Worm (Caenorhabditis elegans) whole organism, early embryonic: ENCODE measurements around the gene srx-102.

Experiments used
- B0310.2 ChIP-seq: sonication (generic microtip); optimal IDR thresholded peaks from 2 replicates; lab custom pipeline; 2016; ENCODE audit warnings: mild to moderate bottlenecking, missing genetic modification characterization, missing compliant biosample characterization
- F13C5.2 ChIP-seq: sonication (generic microtip); optimal IDR thresholded peaks from 2 replicates; lab custom pipeline; 2017; ENCODE audit warnings: mild to moderate bottlenecking, missing genetic modification characterization, inconsistent platforms, missing compliant biosample characterization
- aly-1 ChIP-seq: sonication (generic microtip); optimal IDR thresholded peaks from 2 replicates; lab custom pipeline; 2016; ENCODE audit warnings: missing genetic modification characterization, missing compliant biosample characterization
- ama-1 ChIP-seq: fragments of 150-350 bp; optimal IDR thresholded peaks from 2 replicates; lab custom pipeline; 2014
- ceh-13 ChIP-seq: fragments of 200-800 bp; sonication (Bioruptor generic); optimal IDR thresholded peaks from 2 replicates; lab custom pipeline; 2018; ENCODE audit warnings: mild to moderate bottlenecking, missing genetic modification characterization, missing compliant biosample characterization
- ceh-36 ChIP-seq: sonication (generic microtip); optimal IDR thresholded peaks from 2 replicates; lab custom pipeline; 2016; ENCODE audit warnings: missing genetic modification characterization, inconsistent platforms, missing compliant biosample characterization
- ets-7 ChIP-seq: sonication (generic microtip); optimal IDR thresholded peaks from 2 replicates; lab custom pipeline; 2016; ENCODE audit warnings: missing genotype, missing genetic modification characterization, missing compliant biosample characterization
- flt-1 ChIP-seq: fragments of 200-800 bp; sonication (Bioruptor generic); IDR thresholded peaks from 2 replicates; pipeline ENCODE4 v1.3.6; 2022; ENCODE audit warnings: missing genetic modification characterization, missing compliant biosample characterization
- hmbx-1 ChIP-seq: sonication (generic microtip); optimal IDR thresholded peaks from 2 replicates; lab custom pipeline; 2016; ENCODE audit warnings: mild to moderate bottlenecking, missing genetic modification characterization, missing compliant biosample characterization
- hmg-4 ChIP-seq: fragments of 200-800 bp; sonication (Bioruptor generic); optimal IDR thresholded peaks from 2 replicates; lab custom pipeline; 2018; ENCODE audit warnings: mild to moderate bottlenecking, missing genetic modification characterization, missing compliant biosample characterization
- hnd-1 ChIP-seq: sonication (generic microtip); optimal IDR thresholded peaks from 2 replicates; lab custom pipeline; 2016; ENCODE audit warnings: missing genetic modification characterization, missing compliant biosample characterization
- pes-1 ChIP-seq: fragments of 200-800 bp; sonication (Bioruptor generic); IDR thresholded peaks from 2 replicates; pipeline ENCODE4 v1.3.6; 2022; ENCODE audit warnings: missing genetic modification reagents, missing genetic modification characterization, missing compliant biosample characterization
- scrt-1 ChIP-seq: fragments of 200-800 bp; sonication (Bioruptor generic); IDR thresholded peaks from 2 replicates; pipeline ENCODE4 v1.3.6; 2022; ENCODE audit warnings: missing genetic modification characterization, missing compliant biosample characterization
- sea-1 ChIP-seq: fragments of 200-800 bp; sonication (Bioruptor generic); conservative IDR thresholded peaks from 2 replicates; pipeline ENCODE4 v1.3.6; 2022; ENCODE audit warnings: missing genetic modification characterization, missing compliant biosample characterization
- tbx-11 ChIP-seq: fragments of 200-800 bp; sonication (Bioruptor generic); IDR thresholded peaks from 2 replicates; pipeline ENCODE4 v1.3.6; 2022; ENCODE audit warnings: missing genetic modification characterization, missing compliant biosample characterization
- tbx-37 ChIP-seq: fragments of 200-800 bp; sonication (Bioruptor generic); conservative IDR thresholded peaks from 2 replicates; pipeline ENCODE4 v1.3.6; 2022; ENCODE audit warnings: missing genetic modification reagents, missing genetic modification characterization, missing compliant biosample characterization
- tra-4 ChIP-seq: sonication (generic microtip); optimal IDR thresholded peaks from 2 replicates; lab custom pipeline; 2017; ENCODE audit warnings: missing genetic modification characterization, missing compliant biosample characterization

The srx-102 gene

DNA sequence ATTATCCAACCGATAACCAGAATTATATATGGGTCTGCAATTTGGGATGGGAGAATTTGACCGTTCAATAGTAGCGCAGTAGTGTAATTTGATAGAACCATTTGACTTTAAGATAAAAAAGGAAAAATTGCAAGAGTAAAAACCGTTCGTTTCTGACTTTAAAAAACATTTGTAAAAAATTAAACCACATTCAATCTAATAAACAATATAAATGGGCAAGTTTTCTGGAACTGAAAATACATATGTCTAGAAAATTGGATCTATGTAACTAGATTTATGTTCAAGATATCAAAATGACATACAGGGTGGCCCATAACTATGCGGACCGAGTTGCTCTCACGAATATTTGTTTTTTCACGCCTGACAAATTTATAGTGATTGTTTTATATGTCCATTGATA, at the start of gene srx-102:
TSS of gene srx-102 (minus strand) at position 101 of the 400 bp plus-strand sequence.
- no peak for TF ChIP-seq flt-1 (GFP tag; lab: Robert Waterston, UW)

DNA sequence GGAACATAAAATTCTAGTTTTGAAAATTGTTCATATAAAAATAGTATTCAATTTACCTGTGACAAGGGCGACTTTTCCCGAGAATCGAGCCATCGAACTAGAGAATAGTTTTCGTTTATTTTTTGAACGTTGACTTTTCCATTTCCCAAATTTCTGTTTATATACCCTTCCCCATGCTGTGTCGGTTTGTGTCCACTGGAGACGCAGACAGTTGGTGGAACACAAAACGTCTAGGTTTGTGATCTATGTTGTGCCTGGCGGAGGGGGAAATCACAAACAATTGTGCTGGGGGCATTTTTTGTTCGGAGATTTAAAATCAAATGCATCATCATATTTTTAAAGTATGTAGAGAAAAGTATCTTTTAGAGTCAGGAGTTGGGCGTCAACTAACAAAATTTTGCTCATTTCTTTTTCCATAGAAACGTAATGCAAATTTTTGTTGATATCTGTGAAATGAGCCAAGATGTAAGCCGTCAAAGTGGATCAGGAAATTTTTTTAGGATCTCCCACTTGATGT, 49.2 kb upstream of the srx-102 start, which contains the start of gene nta-1:
TSS of gene nta-1 (minus strand) at position 131 of the 517 bp plus-strand sequence.
- no peak for TF ChIP-seq tbx-37 (GFP tag; lab: Robert Waterston, UW)
- TF ChIP-seq B0310.2, result no peak
- no peak for TF ChIP-seq aly-1 (tag; lab: Kevin White, UChicago)
- no peak for TF ChIP-seq sea-1 (GFP tag; lab: Robert Waterston, UW)
- no peak for TF ChIP-seq ceh-36 (tag; lab: Kevin White, UChicago)
- no peak for TF ChIP-seq ama-1 (lab: Kevin White, UChicago)
- TF ChIP-seq ceh-13, result no peak

DNA sequence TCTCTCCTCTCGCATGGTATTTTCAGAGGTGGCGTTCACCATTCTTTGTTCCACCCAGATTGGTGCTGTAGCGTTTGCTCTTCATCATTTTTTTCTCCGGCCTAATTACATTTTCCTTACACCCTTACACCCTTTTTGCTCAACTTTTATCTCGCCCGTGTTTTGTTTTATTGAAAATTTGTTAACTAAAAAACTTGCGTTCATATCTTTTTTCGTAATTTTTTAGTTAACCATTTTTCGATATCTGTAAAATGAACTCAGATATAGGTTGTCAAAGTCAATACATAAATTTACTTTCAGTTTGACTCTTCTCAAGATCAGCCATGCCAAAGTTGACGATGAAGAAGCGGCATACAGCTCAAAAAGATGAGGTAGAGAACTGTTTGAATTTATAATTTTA, 47.0 kb upstream of the srx-102 start, which contains the start of gene F12E12.1:
TSS of gene F12E12.1 (plus strand) at position 301 of the 400 bp plus-strand sequence.
- TF ChIP-seq tra-4 (tag; lab: Kevin White, UChicago) (no peak), ets-7 (tag; lab: Kevin White, UChicago) (no peak), hmbx-1 (tag; lab: Kevin White, UChicago) (no peak), ceh-36 (tag; lab: Kevin White, UChicago) (no peak), sea-1 (GFP tag; lab: Robert Waterston, UW) (no peak), tbx-11 (GFP tag; lab: Robert Waterston, UW) (no peak), aly-1 (tag; lab: Kevin White, UChicago) (no peak), F13C5.2 (tag; lab: Kevin White, UChicago) (no peak), hmg-4 (no peak), pes-1 (GFP tag; lab: Robert Waterston, UW) (no peak), hnd-1 (tag; lab: Kevin White, UChicago) (no peak), B0310.2 (no peak), tbx-37 (GFP tag; lab: Robert Waterston, UW) (no peak), flt-1 (GFP tag; lab: Robert Waterston, UW) (no peak), ama-1 (lab: Kevin White, UChicago) (no peak), scrt-1 (GFP tag; lab: Robert Waterston, UW) (no peak), ceh-13 (no peak)

DNA sequence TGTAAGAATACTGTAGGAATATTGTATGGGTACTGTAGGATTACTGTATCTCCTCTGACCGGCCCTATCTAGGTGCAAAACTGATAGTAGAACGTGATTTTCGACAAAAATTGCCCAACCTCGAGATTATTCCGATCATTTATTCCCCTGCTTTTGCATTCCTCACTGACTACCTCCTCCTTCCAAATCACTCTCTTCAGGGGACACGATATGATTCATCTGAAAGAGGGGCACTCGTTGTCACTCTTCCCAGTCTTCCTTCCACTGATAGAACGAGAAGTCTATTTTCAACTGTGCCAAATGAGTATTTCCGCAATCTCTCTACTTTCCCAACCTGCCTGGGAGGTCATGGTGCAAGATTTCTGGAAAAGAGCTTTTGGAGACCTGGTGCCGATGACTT, 45.1 kb upstream of the srx-102 start, which contains the start of gene F12E12.2:
TSS of gene F12E12.2 (plus strand) at position 301 of the 400 bp plus-strand sequence.
- TF ChIP-seq tra-4 (tag; lab: Kevin White, UChicago), result no peak
- no peak for TF ChIP-seq pes-1 (GFP tag; lab: Robert Waterston, UW)
- TF ChIP-seq ama-1 (lab: Kevin White, UChicago), result no peak
- TF ChIP-seq hnd-1 (tag; lab: Kevin White, UChicago), result no peak
- TF ChIP-seq sea-1 (GFP tag; lab: Robert Waterston, UW), result no peak
- no peak for TF ChIP-seq hmg-4

- no peak for TF ChIP-seq B0310.2
Measured at ce11 chrII:3736893-3737375, 42.4 kb upstream of the srx-102 start, which contains the start of gene F12E12.6. TSS of gene F12E12.6 (minus strand) at chrII:3736943.

DNA sequence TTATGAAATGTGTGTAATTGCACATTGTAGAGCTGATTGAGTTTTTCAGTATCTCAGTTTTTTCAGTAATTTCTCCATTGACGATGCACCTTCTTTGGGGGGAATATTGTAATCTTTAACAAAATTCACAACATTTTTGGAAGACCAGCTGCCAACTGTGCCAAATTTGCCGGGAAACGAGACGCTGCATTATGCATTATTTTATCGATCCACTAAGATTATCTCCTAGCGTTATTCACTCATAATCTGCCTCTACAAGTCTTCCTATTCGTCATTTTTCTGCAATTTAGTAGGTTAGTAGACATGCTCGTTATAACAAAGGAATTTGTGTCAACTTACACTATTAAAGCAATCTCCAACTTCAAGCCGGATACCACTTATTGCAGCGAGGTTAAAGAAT, 37.2 kb upstream of the srx-102 start, which contains the start of the genes sdz-12 and bath-31:
TSS of gene sdz-12 (minus strand) at position 101 of the 400 bp plus-strand sequence.
TSS of gene bath-31 (plus strand) at position 251 of the 400 bp plus-strand sequence.
- TF ChIP-seq tbx-37 (GFP tag; lab: Robert Waterston, UW) (no peak), tbx-11 (GFP tag; lab: Robert Waterston, UW) (no peak), ama-1 (lab: Kevin White, UChicago) (no peak), aly-1 (tag; lab: Kevin White, UChicago) (no peak), F13C5.2 (tag; lab: Kevin White, UChicago) (no peak), B0310.2 (no peak), sea-1 (GFP tag; lab: Robert Waterston, UW) (no peak), flt-1 (GFP tag; lab: Robert Waterston, UW) (no peak), ceh-36 (tag; lab: Kevin White, UChicago) (no peak), hmg-4 (no peak)

ce11 chrII:3727996-3728395, 33.4 kb upstream of the srx-102 start, which contains the start of gene C46E10.8:
TSS of gene C46E10.8 (minus strand) at chrII:3728096.
- no peak for TF ChIP-seq hmbx-1 (tag; lab: Kevin White, UChicago)
- no peak for TF ChIP-seq aly-1 (tag; lab: Kevin White, UChicago)

DNA sequence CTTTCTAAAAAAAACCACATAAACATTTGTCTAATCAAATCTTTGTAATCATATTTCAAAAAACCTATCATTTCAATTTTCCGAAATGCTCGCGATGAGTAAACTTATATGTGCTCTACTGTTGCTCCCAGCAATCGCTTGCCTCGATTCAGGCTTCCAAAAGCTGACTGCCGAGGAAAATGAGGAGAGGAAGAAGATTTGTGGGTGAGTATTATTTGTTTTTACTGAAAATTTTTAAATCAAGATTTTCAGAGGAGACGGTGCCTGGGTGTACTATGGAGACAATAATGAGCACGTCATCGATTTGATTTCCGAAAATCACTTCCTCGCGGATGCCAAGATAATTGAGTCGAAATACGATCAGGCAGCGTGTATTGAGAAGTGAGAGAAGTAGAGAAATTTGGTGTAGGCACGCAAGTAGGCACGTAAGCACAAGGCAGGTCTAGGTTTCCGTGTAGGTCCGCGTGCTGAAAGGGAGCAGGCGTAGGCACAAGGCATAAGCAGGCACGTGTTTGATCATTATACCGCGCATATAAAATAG, 29.7 kb upstream of the srx-102 start, which contains the start of gene C46E10.1:
TSS of gene C46E10.1 (plus strand) at position 51 of the 541 bp plus-strand sequence.
- no peak for TF ChIP-seq ceh-36 (tag; lab: Kevin White, UChicago)
- no peak for TF ChIP-seq F13C5.2 (tag; lab: Kevin White, UChicago)
- TF ChIP-seq B0310.2, result no peak
- TF ChIP-seq hmbx-1 (tag; lab: Kevin White, UChicago), result no peak
